Worm (Caenorhabditis elegans): ENCODE data around the gene C53A5.13.

Gene C53A5.13

DNA sequence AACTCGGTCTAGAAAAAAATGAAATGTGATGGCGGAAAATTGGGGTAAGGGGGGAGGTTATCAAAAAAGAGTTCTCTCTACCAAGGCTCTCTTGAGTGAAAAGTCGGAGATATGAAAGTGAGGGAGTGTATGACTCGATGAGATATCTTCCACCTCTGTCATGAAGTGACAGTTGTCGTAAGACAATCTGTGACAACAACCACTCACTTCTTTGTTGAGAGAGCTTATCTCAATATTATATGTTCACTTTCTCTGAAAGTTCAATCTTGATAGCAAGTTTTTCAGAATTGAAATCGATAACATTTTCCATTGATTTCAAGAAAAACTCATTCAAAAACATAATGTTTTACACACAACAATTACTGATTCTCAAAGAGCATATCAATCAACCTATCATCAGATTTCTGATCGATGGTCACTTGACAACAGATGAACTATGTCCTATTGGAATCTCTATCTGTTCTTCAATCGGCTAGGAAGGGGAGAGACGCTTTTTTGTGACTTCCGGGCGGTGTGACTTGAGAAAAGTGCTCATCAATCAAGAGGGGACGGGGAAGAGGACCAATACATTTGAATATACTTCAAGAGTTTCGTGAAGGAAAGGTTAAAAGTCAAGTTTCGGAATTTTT lies 30.2 kb downstream of the C53A5.13 start:
- TF ChIP-seq daf-16 (GFP tag; optimal IDR thresholded peaks at IDR 0.05): peak in 1 of 2 experiments; percentile 39
- TF ChIP-seq daf-16 (tag; optimal IDR thresholded peaks at IDR 0.05): no peak
- TF ChIP-seq ceh-20 (GFP tag; IDR thresholded peaks at IDR 0.05): peak; percentile 19; the same call in 1 of the 2 replicates
- TF ChIP-seq ctbp-1 (GFP tag; IDR thresholded peaks at IDR 0.05): no peak
- no peak for TF ChIP-seq attf-4 (tag; optimal IDR thresholded peaks at IDR 0.05)
- TF ChIP-seq pha-4 (GFP tag; IDR thresholded peaks at IDR 0.05): no peak
- TF ChIP-seq pha-4 (tag; optimal IDR thresholded peaks at IDR 0.05): no peak

DNA sequence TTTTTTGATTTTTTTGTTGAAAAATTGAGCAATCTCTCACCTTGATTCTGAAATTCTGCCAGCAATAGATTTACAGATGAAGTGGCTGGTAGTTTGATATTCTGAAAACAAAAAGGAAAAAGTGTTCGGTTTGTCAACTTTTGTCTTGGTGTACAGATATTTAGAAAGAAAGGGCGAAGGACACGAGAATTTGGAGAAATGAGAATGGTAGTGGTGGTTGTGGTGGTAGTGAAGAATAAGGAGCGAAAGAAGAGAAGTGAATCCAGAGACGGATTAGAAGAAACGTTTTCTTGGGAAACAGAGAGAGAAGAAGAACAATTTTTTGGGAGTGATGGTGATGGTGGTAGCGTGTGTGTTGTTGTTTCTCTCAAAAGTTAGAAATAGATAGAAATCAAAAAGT lies 33.0 kb downstream of the C53A5.13 start, which contains the start of gene gar-3:
TSS of gene gar-3 (minus strand) at position 101 of the 400 bp plus-strand sequence.
- no peak for TF ChIP-seq snpc-1.2 (GFP tag; IDR thresholded peaks at IDR 0.05)
- TF ChIP-seq Y48G9A.11 (GFP tag; IDR thresholded peaks at IDR 0.05): no peak
- no peak for TF ChIP-seq aha-1 (tag)
- no peak for TF ChIP-seq aly-2 (tag; optimal IDR thresholded peaks at IDR 0.05)
- no peak for TF ChIP-seq unc-130 (GFP tag; optimal IDR thresholded peaks at IDR 0.05)
- no peak for TF ChIP-seq lin-38 (GFP tag; IDR thresholded peaks at IDR 0.05)
- no peak for TF ChIP-seq hif-1 (tag; optimal IDR thresholded peaks at IDR 0.05)
- no peak for TF ChIP-seq hlh-30 (tag; optimal IDR thresholded peaks at IDR 0.05; ENCODE audit: insufficient read depth)
- no peak for TF ChIP-seq saeg-2 (GFP tag; IDR thresholded peaks at IDR 0.05)
- TF ChIP-seq lin-13 (GFP tag; optimal IDR thresholded peaks at IDR 0.05): no peak
- no peak for TF ChIP-seq F37D6.2 (tag; optimal IDR thresholded peaks at IDR 0.05)
- no peak for TF ChIP-seq lir-3 (tag; optimal IDR thresholded peaks at IDR 0.05)
- no peak for TF ChIP-seq ceh-62 (tag; optimal IDR thresholded peaks at IDR 0.05)
- no peak for TF ChIP-seq nhr-237 (tag; optimal IDR thresholded peaks at IDR 0.05)
- TF ChIP-seq arid-1 (GFP tag; conservative IDR thresholded peaks at IDR 0.05): no peak
- TF ChIP-seq lsy-2 (tag; optimal IDR thresholded peaks at IDR 0.05): no peak
- no peak for TF ChIP-seq nhr-102 (tag; optimal IDR thresholded peaks at IDR 0.05)

DNA sequence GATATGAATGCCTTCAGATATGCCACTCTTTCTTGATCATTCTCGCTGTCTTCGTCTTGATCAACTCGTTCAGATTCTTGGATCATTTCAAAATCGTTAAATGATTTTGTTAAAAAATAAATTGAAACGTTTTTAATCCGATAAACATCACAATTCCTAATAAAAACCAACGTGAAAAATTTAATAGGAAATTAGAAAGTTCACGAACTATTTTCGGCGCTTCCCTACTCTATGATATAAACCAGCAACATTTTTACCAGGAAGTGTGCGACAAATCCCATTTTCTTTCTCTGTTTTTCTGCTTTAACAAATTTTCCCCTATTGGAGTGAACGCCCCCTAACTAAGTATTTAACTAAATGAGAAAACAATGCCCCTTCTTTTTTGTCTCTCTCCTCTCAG lies 38.7 kb downstream of the C53A5.13 start, which contains the start of gene Y40H4A.2:
TSS of gene Y40H4A.2 (minus strand) at position 101 of the 400 bp plus-strand sequence.
- TF ChIP-seq ztf-11 (tag; optimal IDR thresholded peaks at IDR 0.05) (no peak), ZK337.2 (GFP tag; IDR thresholded peaks at IDR 0.05) (no peak), F10B5.3 (tag; optimal IDR thresholded peaks at IDR 0.05) (no peak), unc-62 (GFP tag; optimal IDR thresholded peaks at IDR 0.05 in 1 of 2) (peak in 1 of 2 experiments; percentile 80), unc-62 (tag; optimal IDR thresholded peaks at IDR 0.05) (no peak)

DNA sequence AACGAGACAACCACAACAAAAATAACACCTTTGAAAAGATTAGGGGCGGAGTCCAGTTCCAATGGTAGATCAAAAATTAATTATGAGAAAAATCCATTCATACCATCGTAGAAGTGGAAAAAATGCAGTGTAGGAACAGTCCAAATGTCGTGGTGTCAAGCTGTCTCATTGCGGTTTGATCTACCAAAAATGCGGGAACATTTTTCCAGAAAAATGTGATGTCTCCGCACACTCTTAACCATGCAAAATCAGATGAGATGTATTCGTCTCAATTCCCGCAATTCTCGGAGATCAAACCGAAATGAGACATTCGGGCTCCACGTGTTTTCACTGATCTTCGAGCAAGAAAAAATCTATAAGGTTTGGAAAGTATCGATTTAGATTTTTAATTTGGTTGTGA lies 47.4 kb downstream of the C53A5.13 start:
- TF ChIP-seq daf-16 (GFP tag; optimal IDR thresholded peaks at IDR 0.05): no peak
- TF ChIP-seq daf-16 (tag; optimal IDR thresholded peaks at IDR 0.05): no peak
- TF ChIP-seq hmg-1.1 (GFP tag; IDR thresholded peaks at IDR 0.05): no peak
- TF ChIP-seq F37D6.2 (tag; optimal IDR thresholded peaks at IDR 0.05): no peak
- no peak for TF ChIP-seq snpc-1.2 (GFP tag; IDR thresholded peaks at IDR 0.05)
- TF ChIP-seq zip-11 (GFP tag; IDR thresholded peaks at IDR 0.05): no peak
- no peak for TF ChIP-seq daf-8 (GFP tag; IDR thresholded peaks at IDR 0.05)
- TF ChIP-seq unc-39 (tag; optimal IDR thresholded peaks at IDR 0.05): no peak
- no peak for TF ChIP-seq egl-43 (GFP tag; IDR thresholded peaks at IDR 0.05)
- no peak for TF ChIP-seq sdz-12 (GFP tag; optimal IDR thresholded peaks at IDR 0.05)
- no peak for TF ChIP-seq spr-1 (tag; optimal IDR thresholded peaks at IDR 0.05)
- no peak for TF ChIP-seq F44E2.7 (GFP tag; IDR thresholded peaks at IDR 0.05)
- TF ChIP-seq spr-3 (GFP tag; optimal IDR thresholded peaks at IDR 0.05): no peak
- no peak for TF ChIP-seq nhr-28 (tag; optimal IDR thresholded peaks at IDR 0.05)

Data from whole organism, L4 larva.